Fruit fly (Drosophila melanogaster): ENCODE results near the gene CG4576.

Gene CG4576

DNA sequence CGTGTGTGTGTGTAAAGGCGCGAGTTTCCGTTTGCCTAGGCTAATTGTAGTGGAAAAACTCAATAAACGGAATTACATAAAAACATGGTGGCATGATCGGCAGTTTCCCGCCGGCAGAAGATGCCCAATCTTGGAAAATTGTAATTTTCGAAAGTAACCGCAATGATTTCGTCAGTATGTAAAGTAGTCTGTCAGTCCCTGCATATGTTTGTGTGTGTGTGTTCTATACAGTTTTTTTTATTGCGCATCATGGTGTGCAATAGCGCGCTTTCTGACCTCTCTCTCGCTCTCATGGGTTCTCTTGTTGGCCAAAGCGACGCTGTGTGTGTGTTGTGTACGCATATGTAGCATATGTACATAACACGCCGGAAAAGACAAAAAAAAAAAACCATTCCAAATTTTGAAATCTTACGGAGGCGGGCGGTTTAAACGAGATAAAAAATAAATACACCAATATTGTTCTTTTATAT lies 31.3 kb upstream of the CG4576 start:
- TF ChIP-seq fd96Ca (GFP tag; IDR thresholded peaks at IDR 0.05) (peak; percentile 45; the same call in 1 of the 3 replicates), Pif1B (GFP tag; optimal IDR thresholded peaks at IDR 0.05) (peak; percentile 42), CG4496 (GFP tag; IDR thresholded peaks at IDR 0.05) (peak; percentile 70; the same call in 2 of the 3 replicates), gl (tag; optimal IDR thresholded peaks at IDR 0.05) (peak; percentile 23), CG32121 (GFP tag; IDR thresholded peaks at IDR 0.05) (no peak; the same call in none of the 2 replicates), CG10348 (GFP tag; IDR thresholded peaks at IDR 0.05) (no peak), CG13204 (GFP tag; optimal IDR thresholded peaks at IDR 0.05) (peak; percentile 17), CG15710 (tag; optimal IDR thresholded peaks at IDR 0.05) (peak; percentile 21), CG34367 (tag; optimal IDR thresholded peaks at IDR 0.05) (peak; percentile 32), Ets98B (GFP tag; IDR thresholded peaks at IDR 0.05) (peak; percentile 28; the same call in 1 of the 2 replicates), CG17806 (tag; optimal IDR thresholded peaks at IDR 0.05) (no peak), CG8301 (tag; optimal IDR thresholded peaks at IDR 0.05) (peak; percentile 32)

- no peak for TF ChIP-seq EcR (GFP tag; optimal IDR thresholded peaks at IDR 0.05)
- no peak for TF ChIP-seq CG4496 (GFP tag; IDR thresholded peaks at IDR 0.05)
- no peak for TF ChIP-seq CG8159 (tag; optimal IDR thresholded peaks at IDR 0.05)
- TF ChIP-seq CG8301 (tag; optimal IDR thresholded peaks at IDR 0.05): no peak
- no peak for TF ChIP-seq Pif1B (GFP tag; optimal IDR thresholded peaks at IDR 0.05)
- no peak for TF ChIP-seq gl (tag; optimal IDR thresholded peaks at IDR 0.05)
- no peak for TF ChIP-seq CG9948 (tag; optimal IDR thresholded peaks at IDR 0.05)
- TF ChIP-seq CG10348 (GFP tag; IDR thresholded peaks at IDR 0.05): no peak
- TF ChIP-seq Snoo (tag; optimal IDR thresholded peaks at IDR 0.05): no peak
- TF ChIP-seq CG34367 (tag; optimal IDR thresholded peaks at IDR 0.05): no peak
- TF ChIP-seq CG32121 (GFP tag; IDR thresholded peaks at IDR 0.05): no peak
- TF ChIP-seq CG13204 (GFP tag; optimal IDR thresholded peaks at IDR 0.05): no peak
- no peak for TF ChIP-seq D1 (tag; optimal IDR thresholded peaks at IDR 0.05)
Measured at dm6 chr3R:15802006-15802405, 23.5 kb upstream of the CG4576 start, which contains the start of gene CG9593. TSS of gene CG9593 (plus strand) at chr3R:15802275.

DNA sequence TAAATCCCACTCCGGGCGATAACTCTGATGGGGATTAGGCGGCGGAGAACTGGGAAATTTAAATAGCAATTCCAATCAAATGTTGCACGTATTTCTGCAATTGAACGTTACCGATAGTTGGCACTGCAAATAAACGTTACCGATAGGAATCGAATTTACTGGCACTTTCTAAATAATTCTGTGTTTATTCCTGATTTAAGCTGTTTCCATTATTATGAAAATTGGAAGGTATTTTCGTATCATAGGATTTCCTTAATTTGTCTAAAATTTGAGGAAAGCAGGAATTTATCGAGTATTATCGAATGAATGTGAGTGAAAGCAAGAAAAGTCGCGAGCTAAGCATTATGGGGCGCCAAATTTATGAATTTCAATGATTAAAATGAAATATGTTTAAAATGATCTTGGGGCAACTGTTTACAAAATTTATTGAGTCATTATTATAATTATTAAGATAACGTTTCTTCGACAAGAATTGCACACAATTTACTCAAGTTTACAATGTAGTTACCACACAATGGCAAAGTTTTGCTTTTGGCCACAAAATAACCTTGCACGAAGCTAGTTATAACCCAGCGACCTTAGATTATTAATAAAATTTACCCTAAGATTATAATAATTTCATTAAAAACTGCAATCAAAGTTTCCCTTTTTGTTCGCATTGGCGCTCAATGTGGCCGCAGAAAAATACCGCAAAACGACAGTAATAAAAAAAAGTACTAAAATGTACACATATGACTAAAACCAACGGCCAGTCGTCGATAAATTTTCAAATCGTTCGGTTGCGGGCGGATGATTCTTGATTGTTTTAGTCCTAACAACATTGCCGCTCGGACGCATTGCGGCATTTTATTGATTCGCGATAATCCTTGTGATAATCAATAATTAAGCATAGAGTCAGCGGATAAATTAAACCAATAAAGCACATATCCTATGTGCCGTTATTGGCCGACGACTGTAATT lies 21.8 kb upstream of the CG4576 start, which contains the start of gene alpha-Man-IIb:
TSS of gene alpha-Man-IIb (plus strand) at position 747 of the 960 bp plus-strand sequence.
- TF ChIP-seq Ets98B (GFP tag; IDR thresholded peaks at IDR 0.05) (peak; percentile 19; the same call in 1 of the 2 replicates), Pif1A (GFP tag; optimal IDR thresholded peaks at IDR 0.05) (no peak), CG4496 (GFP tag; IDR thresholded peaks at IDR 0.05) (0 out of 3 replicates have a peak, but pooled peaks have one; percentile 40), CG13204 (GFP tag; optimal IDR thresholded peaks at IDR 0.05) (no peak), Pif1B (GFP tag; optimal IDR thresholded peaks at IDR 0.05) (no peak), CG32121 (GFP tag; IDR thresholded peaks at IDR 0.05) (no peak)

dm6 chr3R:15804678-15805077 lies 20.9 kb upstream of the CG4576 start:
- TF ChIP-seq fd96Ca (GFP tag; IDR thresholded peaks at IDR 0.05): no peak
- no peak for TF ChIP-seq CG15710 (tag; optimal IDR thresholded peaks at IDR 0.05)
- no peak for TF ChIP-seq D1 (tag; optimal IDR thresholded peaks at IDR 0.05)
- no peak for TF ChIP-seq CG9948 (tag; optimal IDR thresholded peaks at IDR 0.05)
- no peak for TF ChIP-seq gl (tag; optimal IDR thresholded peaks at IDR 0.05)
- no peak for TF ChIP-seq CG12605 (GFP tag; IDR thresholded peaks at IDR 0.05)

- TF ChIP-seq CG8301 (tag; optimal IDR thresholded peaks at IDR 0.05) (peak; percentile 52), CG8159 (tag; optimal IDR thresholded peaks at IDR 0.05) (peak; percentile 10), CG13204 (GFP tag; optimal IDR thresholded peaks at IDR 0.05) (no peak), fd96Ca (GFP tag; IDR thresholded peaks at IDR 0.05) (no peak), Snoo (tag; optimal IDR thresholded peaks at IDR 0.05) (peak; percentile 0), D1 (tag; optimal IDR thresholded peaks at IDR 0.05) (no peak)
Measured at dm6 chr3R:15806341-15806740, 19.2 kb upstream of the CG4576 start.

DNA sequence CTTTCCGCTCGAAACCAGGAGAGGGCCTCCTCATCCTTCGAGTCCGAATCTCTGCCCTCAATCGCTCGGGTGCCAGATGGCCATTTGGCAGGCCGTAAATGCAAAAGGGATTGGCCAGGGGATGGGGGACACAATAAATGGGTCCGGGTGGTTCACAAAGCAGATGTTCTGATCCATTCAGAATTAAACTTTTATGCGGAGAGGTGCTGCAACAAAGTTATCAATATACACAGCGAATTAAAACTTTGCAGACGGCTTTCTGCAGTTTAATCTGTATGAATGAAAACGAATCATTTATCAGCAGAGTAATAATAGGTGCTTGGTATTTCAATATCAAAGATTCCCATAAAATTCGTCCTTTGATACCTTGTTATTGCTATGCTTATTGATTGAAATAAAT lies 18.2 kb upstream of the CG4576 start:
- TF ChIP-seq Snoo (tag; optimal IDR thresholded peaks at IDR 0.05) (peak; percentile 15), CG8159 (tag; optimal IDR thresholded peaks at IDR 0.05) (no peak), CG9948 (tag; optimal IDR thresholded peaks at IDR 0.05) (no peak), CG15710 (tag; optimal IDR thresholded peaks at IDR 0.05) (no peak), CG8301 (tag; optimal IDR thresholded peaks at IDR 0.05) (no peak)

DNA sequence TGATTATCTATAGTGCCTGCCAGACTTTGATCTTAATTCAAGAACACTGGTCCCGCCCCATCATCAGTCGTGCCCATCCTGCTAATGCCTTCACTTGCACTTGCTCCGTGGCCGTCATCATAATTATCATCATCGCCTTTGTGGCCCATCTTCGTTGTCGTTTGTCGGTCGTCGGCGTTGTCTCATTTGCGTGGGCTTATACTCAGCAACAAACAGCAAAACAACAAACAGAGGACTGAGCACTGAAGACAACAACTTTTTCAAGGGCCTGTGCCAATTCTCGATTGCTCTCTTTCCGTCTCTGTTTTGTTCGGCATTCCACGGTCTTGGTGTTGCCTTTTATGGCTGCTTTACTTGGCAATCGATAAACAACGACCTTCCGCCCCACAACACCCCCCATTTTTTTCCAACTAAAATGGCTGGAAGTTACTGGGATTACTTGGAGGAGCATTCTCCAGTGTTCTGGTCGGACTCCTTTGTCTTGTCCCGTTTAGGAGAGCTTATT lies 17.6 kb upstream of the CG4576 start:
- peak; percentile 64 for TF ChIP-seq EcR (GFP tag; optimal IDR thresholded peaks at IDR 0.05)
- no peak for TF ChIP-seq fd96Ca (GFP tag; IDR thresholded peaks at IDR 0.05)
- TF ChIP-seq gl (tag; optimal IDR thresholded peaks at IDR 0.05): peak; percentile 30

All from whole organism, pupa.